Fruit fly (Drosophila melanogaster) whole organism, embryonic: ENCODE measurements around the gene CG33346.

Experiments
- Asciz ChIP-seq: fragments of 200-800 bp; sonication (Bioruptor generic); optimal IDR thresholded peaks from 2 replicates; lab custom pipeline; 2017; ENCODE audit warnings: missing biosample characterization, mild to moderate bottlenecking, missing genetic modification characterization, missing genetic modification reagents
- Atf-2 ChIP-seq: fragments of 200-800 bp; sonication (Bioruptor generic); optimal IDR thresholded peaks from 2 replicates; lab custom pipeline; 2016; ENCODE audit warnings: missing biosample characterization, missing genetic modification characterization
- B-H1 ChIP-seq: fragments of 200-800 bp; sonication (Bioruptor generic); IDR thresholded peaks from 3 replicates; pipeline ENCODE4 v1.3.6; 2022; ENCODE audit warnings: missing biosample characterization, missing genetic modification characterization
- Blimp-1 ChIP-seq: fragments of 200-800 bp; sonication (Bioruptor generic); optimal IDR thresholded peaks from 3 replicates; lab custom pipeline; 2018; ENCODE audit warnings: missing biosample characterization, missing genetic modification characterization, mild to moderate bottlenecking, moderate library complexity, missing genetic modification reagents
- CG10274 ChIP-seq: fragments of 200-800 bp; sonication (Bioruptor generic); optimal IDR thresholded peaks from 3 replicates; lab custom pipeline; 2017; ENCODE audit warnings: missing biosample characterization, mild to moderate bottlenecking, missing genetic modification characterization
- CG10321 ChIP-seq: fragments of 200-800 bp; sonication (Bioruptor generic); IDR thresholded peaks from 2 replicates; pipeline ENCODE4 v1.3.6; 2022; ENCODE audit warnings: missing biosample characterization, missing genetic modification characterization
- CG11560 ChIP-seq: fragments of 200-800 bp; sonication (Bioruptor generic); IDR thresholded peaks from 3 replicates; pipeline ENCODE4 v1.3.6; 2022; ENCODE audit warnings: missing biosample characterization, missing genetic modification characterization
- CG12744 ChIP-seq: fragments of 200-800 bp; sonication (Bioruptor generic); optimal IDR thresholded peaks from 2 replicates; lab custom pipeline; 2016; ENCODE audit warnings: missing biosample characterization, missing genetic modification characterization
- CG12769 ChIP-seq: fragments of 200-800 bp; sonication (Bioruptor generic); optimal IDR thresholded peaks from 2 replicates; lab custom pipeline; 2019; ENCODE audit warnings: missing biosample characterization, mild to moderate bottlenecking, missing genetic modification characterization, moderate library complexity
- CG13123 ChIP-seq: fragments of 200-800 bp; sonication (Bioruptor generic); optimal IDR thresholded peaks from 2 replicates; lab custom pipeline; 2016; ENCODE audit warnings: missing biosample characterization, missing genetic modification characterization
- CG1602 ChIP-seq: fragments of 200-800 bp; sonication (Bioruptor generic); optimal IDR thresholded peaks from 3 replicates; lab custom pipeline; 2016; ENCODE audit warnings: missing biosample characterization, missing genetic modification characterization
- CG17328 ChIP-seq: fragments of 200-800 bp; sonication (Bioruptor generic); IDR thresholded peaks from 2 replicates; pipeline ENCODE4 v1.3.6; 2022; ENCODE audit warnings: missing biosample characterization, missing genetic modification characterization
- CG2199 ChIP-seq: fragments of 200-800 bp; sonication (Bioruptor generic); IDR thresholded peaks from 3 replicates; pipeline ENCODE4 v1.3.6; 2022; ENCODE audit warnings: missing biosample characterization, missing genetic modification characterization
- CG2875 ChIP-seq: fragments of 200-800 bp; sonication (Bioruptor generic); optimal IDR thresholded peaks from 2 replicates; lab custom pipeline; 2017; ENCODE audit warnings: missing biosample characterization, mild to moderate bottlenecking, missing genetic modification characterization, missing genetic modification reagents
- CG30020 ChIP-seq: fragments of 200-800 bp; optimal IDR thresholded peaks from 2 replicates; lab custom pipeline; 2019; ENCODE audit warnings: missing biosample characterization, mild to moderate bottlenecking, missing genetic modification characterization, moderate library complexity
- CG32767 ChIP-seq: fragments of 200-800 bp; sonication (Bioruptor generic); IDR thresholded peaks from 2 replicates; pipeline ENCODE4 v1.3.6; 2022; ENCODE audit warnings: missing biosample characterization, missing genetic modification characterization
- CG4424 ChIP-seq: fragments of 200-800 bp; sonication (Bioruptor generic); optimal IDR thresholded peaks from 3 replicates; lab custom pipeline; 2016; ENCODE audit warnings: missing biosample characterization, missing genetic modification characterization
- CG6765 ChIP-seq: fragments of 200-800 bp; sonication (Bioruptor generic); optimal IDR thresholded peaks from 3 replicates; lab custom pipeline; 2017; ENCODE audit warnings: missing biosample characterization, mild to moderate bottlenecking, missing genetic modification characterization
- CG7839 ChIP-seq: fragments of 200-800 bp; sonication (Bioruptor generic); optimal IDR thresholded peaks from 3 replicates; lab custom pipeline; 2018; ENCODE audit warnings: missing biosample characterization, mild to moderate bottlenecking, missing genetic modification characterization, moderate library complexity
- Camta ChIP-seq: fragments of 200-800 bp; sonication (Bioruptor generic); optimal IDR thresholded peaks from 2 replicates; lab custom pipeline; 2016; ENCODE audit warnings: missing biosample characterization, missing genetic modification characterization
- Chrac-16 ChIP-seq: fragments of 200-800 bp; sonication (Bioruptor generic); optimal IDR thresholded peaks from 3 replicates; lab custom pipeline; 2016; ENCODE audit warnings: missing biosample characterization, missing genetic modification characterization
- D ChIP-seq, 2 experiments: fragments of 200-800 bp in 1 of 2; fragments of >200 bp in 1 of 2; sonication (Bioruptor generic) in 1 of 2; optimal IDR thresholded peaks; 2 replicates in 1 of 2; 3 replicates in 1 of 2; lab custom pipeline; 2017; ENCODE audit warnings: mild to moderate bottlenecking in 1 of 2, missing biosample characterization in 1 of 2, missing genetic modification characterization in 1 of 2, missing genetic modification reagents in 1 of 2
- Doc2 ChIP-seq: fragments of 200-800 bp; sonication (Bioruptor generic); IDR thresholded peaks from 2 replicates; pipeline ENCODE4 v1.3.6; 2022; ENCODE audit warnings: missing biosample characterization, missing genetic modification characterization
- Doc3 ChIP-seq: fragments of 200-800 bp; sonication (Bioruptor generic); IDR thresholded peaks from 3 replicates; pipeline ENCODE4 v1.3.6; 2022; ENCODE audit warnings: missing biosample characterization, missing genetic modification characterization; ENCODE audit not compliant: partially characterized antibody
- Fer1 ChIP-seq: fragments of 200-800 bp; sonication (Bioruptor generic); optimal IDR thresholded peaks from 2 replicates; lab custom pipeline; 2017; ENCODE audit warnings: missing biosample characterization, mild to moderate bottlenecking, missing genetic modification characterization
- Gsc ChIP-seq: fragments of 200-800 bp; sonication (Bioruptor generic); IDR thresholded peaks from 2 replicates; pipeline ENCODE4 v1.3.6; 2022; ENCODE audit warnings: missing biosample characterization, missing genetic modification characterization
- HLH3B ChIP-seq: fragments of 200-800 bp; sonication (Bioruptor generic); IDR thresholded peaks from 2 replicates; pipeline ENCODE4 v1.3.6; 2022; ENCODE audit warnings: missing biosample characterization, missing genetic modification characterization
- NfI ChIP-seq: fragments of 200-800 bp; sonication (Bioruptor generic); optimal IDR thresholded peaks from 3 replicates; lab custom pipeline; 2018; ENCODE audit warnings: missing biosample characterization, mild to moderate bottlenecking, missing genetic modification characterization, moderate library complexity
- amos ChIP-seq: fragments of 200-800 bp; sonication (Bioruptor generic); IDR thresholded peaks from 2 replicates; pipeline ENCODE4 v1.3.6; 2022; ENCODE audit warnings: missing biosample characterization, missing genetic modification characterization; ENCODE audit not compliant: partially characterized antibody
- ash1 ChIP-seq: fragments of 200-800 bp; sonication (Bioruptor generic); optimal IDR thresholded peaks from 2 replicates; lab custom pipeline; 2018; ENCODE audit warnings: missing biosample characterization, mild to moderate bottlenecking, missing genetic modification characterization
- cato ChIP-seq: fragments of 200-800 bp; sonication (Bioruptor generic); optimal IDR thresholded peaks from 2 replicates; lab custom pipeline; 2016; ENCODE audit warnings: missing biosample characterization, missing genetic modification characterization, borderline replicate concordance
- chm ChIP-seq: fragments of 200-800 bp; sonication (Bioruptor generic); IDR thresholded peaks from 2 replicates; pipeline ENCODE4 v1.3.6; 2022; ENCODE audit warnings: missing biosample characterization, missing genetic modification characterization
- cwo ChIP-seq: fragments of 200-800 bp; sonication (Bioruptor generic); optimal IDR thresholded peaks from 3 replicates; lab custom pipeline; 2017; ENCODE audit warnings: missing biosample characterization, missing genetic modification characterization, mild to moderate bottlenecking, moderate library complexity, missing genetic modification reagents
- da ChIP-seq: fragments of 200-800 bp; sonication (Bioruptor generic); optimal IDR thresholded peaks from 2 replicates; lab custom pipeline; 2016; ENCODE audit warnings: missing biosample characterization, missing genetic modification characterization
- dmrt99B ChIP-seq: fragments of 200-800 bp; sonication (Bioruptor generic); optimal IDR thresholded peaks from 2 replicates; lab custom pipeline; 2018; ENCODE audit warnings: missing biosample characterization, mild to moderate bottlenecking, missing genetic modification characterization, moderate library complexity
- fu2 ChIP-seq: fragments of 200-800 bp; sonication (Bioruptor generic); optimal IDR thresholded peaks from 2 replicates; lab custom pipeline; 2016; ENCODE audit warnings: missing biosample characterization, missing genetic modification characterization
- gem ChIP-seq: fragments of 200-800 bp; sonication (Bioruptor generic); optimal IDR thresholded peaks from 2 replicates; lab custom pipeline; 2019; ENCODE audit warnings: missing biosample characterization, mild to moderate bottlenecking, missing genetic modification characterization, moderate library complexity
- hth ChIP-seq: fragments of >200 bp; optimal IDR thresholded peaks from 2 replicates; lab custom pipeline; 2017; ENCODE audit warnings: inconsistent platforms
- ken ChIP-seq: fragments of 200-800 bp; sonication (Bioruptor generic); IDR thresholded peaks from 3 replicates; pipeline ENCODE4 v1.3.6; 2022; ENCODE audit warnings: missing biosample characterization, missing genetic modification characterization
- lilli ChIP-seq: fragments of 200-800 bp; sonication (Bioruptor generic); optimal IDR thresholded peaks from 3 replicates; lab custom pipeline; 2016; ENCODE audit warnings: missing biosample characterization, missing genetic modification characterization
- nerfin-2 ChIP-seq: fragments of 200-800 bp; sonication (Bioruptor generic); IDR thresholded peaks from 2 replicates; pipeline ENCODE4 v1.3.6; 2022; ENCODE audit warnings: missing biosample characterization, missing genetic modification characterization; ENCODE audit not compliant: partially characterized antibody
- pfk ChIP-seq: fragments of 200-800 bp; sonication (Bioruptor generic); optimal IDR thresholded peaks from 2 replicates; lab custom pipeline; 2018; ENCODE audit warnings: missing biosample characterization, mild to moderate bottlenecking, missing genetic modification characterization, moderate library complexity
- pros ChIP-seq: fragments of 200-800 bp; sonication (Bioruptor generic); optimal IDR thresholded peaks from 3 replicates; lab custom pipeline; 2019; ENCODE audit warnings: missing biosample characterization, mild to moderate bottlenecking, missing genetic modification characterization, moderate library complexity
- pzg ChIP-seq: fragments of 200-800 bp; sonication (Bioruptor generic); optimal IDR thresholded peaks from 3 replicates; lab custom pipeline; 2018; ENCODE audit warnings: missing biosample characterization, mild to moderate bottlenecking, missing genetic modification characterization, moderate library complexity
- ranshi ChIP-seq: fragments of 200-800 bp; sonication (Bioruptor generic); IDR thresholded peaks from 2 replicates; pipeline ENCODE4 v1.3.6; 2022; ENCODE audit warnings: missing biosample characterization, missing genetic modification characterization
- salm ChIP-seq: fragments of 200-800 bp; sonication (Bioruptor generic); optimal IDR thresholded peaks from 2 replicates; lab custom pipeline; 2018; ENCODE audit warnings: missing biosample characterization, mild to moderate bottlenecking, missing genetic modification characterization
- tup ChIP-seq: fragments of 200-800 bp; sonication (Bioruptor generic); optimal IDR thresholded peaks from 2 replicates; lab custom pipeline; 2016; ENCODE audit warnings: missing biosample characterization, mild to moderate bottlenecking, missing genetic modification characterization, moderate library complexity
- vvl ChIP-seq: fragments of 200-800 bp; sonication (Bioruptor generic); IDR thresholded peaks from 2 replicates; pipeline ENCODE4 v1.3.6; 2022; ENCODE audit warnings: missing biosample characterization, missing genetic modification characterization
- wek ChIP-seq: fragments of 200-800 bp; sonication (Bioruptor generic); optimal IDR thresholded peaks from 3 replicates; lab custom pipeline; 2018; ENCODE audit warnings: missing biosample characterization, mild to moderate bottlenecking, missing genetic modification characterization, moderate library complexity

The CG33346 gene

dm6 chr3R:28629186-28629979 is 39.6 kb upstream of the CG33346 start (continued):
- TF ChIP-seq CG30020 (no peak), CG17328 (GFP tag; lab: Robert Waterston, UW) (no peak), B-H1 (GFP tag; lab: Robert Waterston, UW) (no peak), CG2199 (GFP tag; lab: Robert Waterston, UW) (no peak), lilli (no peak), wek (no peak), salm (tag; lab: Kevin White, UChicago) (no peak), Doc3 (no peak), Camta (GFP tag; lab: Kevin White, UChicago) (no peak), CG11560 (tag; lab: Robert Waterston, UW) (0 out of 3 replicates have a peak, but pooled peaks have one; percentile 30), pfk (no peak), pros (no peak), vvl (GFP tag; lab: Robert Waterston, UW) (no peak), Fer1 (no peak), Blimp-1 (GFP tag; lab: Kevin White, UChicago) (no peak), ken (GFP tag; lab: Robert Waterston, UW) (no peak), CG1602 (GFP tag; lab: Kevin White, UChicago) (no peak), da (no peak), NfI (GFP tag; lab: Kevin White, UChicago) (no peak), fu2 (GFP tag; lab: Kevin White, UChicago) (no peak), tup (no peak), Doc2 (GFP tag; lab: Robert Waterston, UW) (no peak), Gsc (GFP tag; lab: Robert Waterston, UW) (no peak), CG6765 (no peak), Atf-2 (GFP tag; lab: Kevin White, UChicago) (no peak), hth (lab: Kevin White, UChicago) (no peak), CG7839 (tag; lab: Kevin White, UChicago) (peak; percentile 43), CG13123 (GFP tag; lab: Kevin White, UChicago) (no peak), amos (GFP tag; lab: Robert Waterston, UW) (no peak), CG4424 (GFP tag; lab: Kevin White, UChicago) (no peak), nerfin-2 (GFP tag; lab: Robert Waterston, UW) (no peak), cato (GFP tag; lab: Kevin White, UChicago) (no peak), Asciz (GFP tag; lab: Kevin White, UChicago) (no peak), HLH3B (GFP tag; lab: Robert Waterston, UW) (no peak), CG32767 (GFP tag; lab: Robert Waterston, UW) (no peak), CG10274 (no peak), dmrt99B (tag; lab: Kevin White, UChicago) (peak; percentile 47), Chrac-16 (GFP tag; lab: Kevin White, UChicago) (no peak), gem (tag; lab: Kevin White, UChicago) (peak; percentile 43), D (optimal IDR thresholded peaks at IDR 0.05; lab: Kevin White, UChicago) (no peak), D (GFP tag; optimal IDR thresholded peaks at IDR 0.05; lab: Kevin White, UChicago) (peak; percentile 45), cwo (GFP tag; lab: Kevin White, UChicago) (no peak), ash1 (GFP tag; lab: Kevin White, UChicago) (no peak), CG2875 (GFP tag; lab: Kevin White, UChicago) (no peak), chm (GFP tag; lab: Robert Waterston, UW) (no peak), ranshi (GFP tag; lab: Robert Waterston, UW) (no peak), CG12769 (tag; lab: Kevin White, UChicago) (peak; percentile 11), CG10321 (GFP tag; lab: Robert Waterston, UW) (no peak), CG12744 (GFP tag; lab: Kevin White, UChicago) (no peak), pzg (GFP tag; lab: Kevin White, UChicago) (no peak)
